Fruit fly (Drosophila melanogaster): ENCODE results near the gene CG3213.

Gene CG3213

dm6 chr2L:3519551-3519950, at the start of gene CG3213, which contains the start of gene CG8851:
Gene CG3213 (minus strand): TSS chr2L:3519651.
Gene CG8851 (plus strand): TSS chr2L:3519677.
- TF ChIP-seq lola (GFP tag; optimal IDR thresholded peaks at IDR 0.05) (no peak), psq (GFP tag; optimal IDR thresholded peaks at IDR 0.05) (no peak), dmrt93B (GFP tag; optimal IDR thresholded peaks at IDR 0.05) (no peak), pan (optimal IDR thresholded peaks at IDR 0.05) (no peak), HLH106 (tag; optimal IDR thresholded peaks at IDR 0.05) (no peak), dl (GFP tag; optimal IDR thresholded peaks at IDR 0.05; ENCODE audit: insufficient read depth in 1 of 2, partially characterized antibody in 2 of 2) (no peak), fru (GFP tag; optimal IDR thresholded peaks at IDR 0.05) (no peak), CrebA (GFP tag; optimal IDR thresholded peaks at IDR 0.05; ENCODE audit: borderline replicate concordance) (no peak), tai (GFP tag; optimal IDR thresholded peaks at IDR 0.05) (no peak), Mio (GFP tag; optimal IDR thresholded peaks at IDR 0.05) (no peak), CG32264 (GFP tag; optimal IDR thresholded peaks at IDR 0.05) (no peak), foxo (GFP tag; optimal IDR thresholded peaks at IDR 0.05) (no peak), Vsx2 (GFP tag; optimal IDR thresholded peaks at IDR 0.05; ENCODE audit: partially characterized antibody) (no peak), woc (GFP tag; optimal IDR thresholded peaks at IDR 0.05) (no peak), GATAd (GFP tag; optimal IDR thresholded peaks at IDR 0.05) (no peak), Hr83 (GFP tag; optimal IDR thresholded peaks at IDR 0.05; ENCODE audit: poor library complexity, severe bottlenecking) (no peak), Myc (optimal IDR thresholded peaks at IDR 0.05) (no peak), sv (GFP tag; optimal IDR thresholded peaks at IDR 0.05) (no peak), br (GFP tag; optimal IDR thresholded peaks at IDR 0.05) (no peak)

- TF ChIP-seq Dif (GFP tag; optimal IDR thresholded peaks at IDR 0.05; ENCODE audit: partially characterized antibody) (no peak), Hr83 (GFP tag; optimal IDR thresholded peaks at IDR 0.05; ENCODE audit: poor library complexity, severe bottlenecking) (no peak), Hr78 (GFP tag; optimal IDR thresholded peaks at IDR 0.05) (no peak), HLH106 (tag; optimal IDR thresholded peaks at IDR 0.05) (peak; percentile 1), fru (GFP tag; optimal IDR thresholded peaks at IDR 0.05) (peak; percentile 38), h (GFP tag; optimal IDR thresholded peaks at IDR 0.05) (peak; percentile 52), woc (GFP tag; optimal IDR thresholded peaks at IDR 0.05) (peak; percentile 41), ey (GFP tag; optimal IDR thresholded peaks at IDR 0.05) (peak; percentile 24), CrebA (GFP tag; optimal IDR thresholded peaks at IDR 0.05; ENCODE audit: borderline replicate concordance) (no peak), Rel (GFP tag; optimal IDR thresholded peaks at IDR 0.05) (no peak), Rel (tag; optimal IDR thresholded peaks at IDR 0.05) (no peak), OdsH (GFP tag; optimal IDR thresholded peaks at IDR 0.05) (peak; percentile 18), Hnf4 (GFP tag; optimal IDR thresholded peaks at IDR 0.05) (no peak), foxo (GFP tag; optimal IDR thresholded peaks at IDR 0.05) (peak in 1 of 2 experiments; percentile 18)
Measured at dm6 chr2L:3567394-3567793, 47.9 kb upstream of the CG3213 start.

dm6 chr2L:3566532-3566931, 47.1 kb upstream of the CG3213 start:
- TF ChIP-seq Hnf4 (GFP tag; optimal IDR thresholded peaks at IDR 0.05) (peak; percentile 45), Sp1 (GFP tag; optimal IDR thresholded peaks at IDR 0.05) (peak; percentile 50), CG32264 (GFP tag; optimal IDR thresholded peaks at IDR 0.05) (no peak), Dif (GFP tag; optimal IDR thresholded peaks at IDR 0.05; ENCODE audit: partially characterized antibody) (no peak), GATAd (GFP tag; optimal IDR thresholded peaks at IDR 0.05) (no peak), HLH106 (tag; optimal IDR thresholded peaks at IDR 0.05) (peak; percentile 50), brk (GFP tag; optimal IDR thresholded peaks at IDR 0.05) (no peak), woc (GFP tag; optimal IDR thresholded peaks at IDR 0.05) (peak; percentile 28), ey (GFP tag; optimal IDR thresholded peaks at IDR 0.05) (peak; percentile 64), foxo (GFP tag; optimal IDR thresholded peaks at IDR 0.05) (peak in 1 of 2 experiments; percentile 67), tai (GFP tag; optimal IDR thresholded peaks at IDR 0.05) (no peak), pan (optimal IDR thresholded peaks at IDR 0.05) (no peak), dsf (GFP tag; optimal IDR thresholded peaks at IDR 0.05; ENCODE audit: borderline replicate concordance) (no peak), usp (GFP tag; optimal IDR thresholded peaks at IDR 0.05) (no peak), CG9705 (GFP tag; optimal IDR thresholded peaks at IDR 0.05) (no peak), N (GFP tag; optimal IDR thresholded peaks at IDR 0.05) (no peak), psq (GFP tag; optimal IDR thresholded peaks at IDR 0.05) (peak; percentile 28), dl (GFP tag; optimal IDR thresholded peaks at IDR 0.05; ENCODE audit: insufficient read depth in 1 of 2, partially characterized antibody in 2 of 2) (no peak), h (GFP tag; optimal IDR thresholded peaks at IDR 0.05) (peak; percentile 71), Mio (GFP tag; optimal IDR thresholded peaks at IDR 0.05) (no peak), br (GFP tag; optimal IDR thresholded peaks at IDR 0.05) (peak; percentile 43), Jra (GFP tag; optimal IDR thresholded peaks at IDR 0.05) (no peak), OdsH (GFP tag; optimal IDR thresholded peaks at IDR 0.05) (peak; percentile 47), Hr83 (GFP tag; optimal IDR thresholded peaks at IDR 0.05; ENCODE audit: poor library complexity, severe bottlenecking) (no peak), Rel (GFP tag; optimal IDR thresholded peaks at IDR 0.05) (no peak), Rel (tag; optimal IDR thresholded peaks at IDR 0.05) (no peak), fru (GFP tag; optimal IDR thresholded peaks at IDR 0.05) (peak; percentile 54), jim (GFP tag; optimal IDR thresholded peaks at IDR 0.05) (no peak), sage (GFP tag; optimal IDR thresholded peaks at IDR 0.05) (no peak), rgr (GFP tag; optimal IDR thresholded peaks at IDR 0.05) (peak; percentile 47), lola (GFP tag; optimal IDR thresholded peaks at IDR 0.05) (no peak), Abd-B (GFP tag; optimal IDR thresholded peaks at IDR 0.05) (no peak), dmrt93B (GFP tag; optimal IDR thresholded peaks at IDR 0.05) (peak; percentile 38), Myc (optimal IDR thresholded peaks at IDR 0.05) (no peak), Vsx2 (GFP tag; optimal IDR thresholded peaks at IDR 0.05; ENCODE audit: partially characterized antibody) (no peak)

All from whole organism, wandering third instar larva.